Worm (Caenorhabditis elegans): Measurements from ENCODE around the gene ZK507.1.
A peak's percentile ranks its signal among the peaks of the same experiment; 100 is the strongest.

The ZK507.1 gene

DNA sequence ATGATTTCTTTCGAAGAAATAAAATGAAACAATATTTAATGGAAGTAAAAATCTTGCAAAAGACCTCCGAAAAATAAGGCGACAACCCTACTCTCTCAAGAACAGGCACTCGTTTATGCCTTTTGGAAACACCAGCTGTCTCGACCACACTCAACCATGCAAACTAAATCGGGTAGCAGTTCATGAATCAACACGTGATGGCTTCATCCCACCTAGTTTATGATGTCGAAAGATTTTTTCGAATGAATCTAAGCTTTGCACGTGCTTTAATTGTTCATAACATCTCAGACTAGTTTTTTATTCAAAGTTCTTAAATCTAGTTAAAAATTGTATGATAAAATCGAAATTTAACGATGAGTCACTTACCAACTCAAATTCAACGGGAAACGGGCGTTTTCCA, 47.8 kb downstream of the ZK507.1 start:
- TF ChIP-seq klf-2 (GFP tag; conservative IDR thresholded peaks at IDR 0.05), result no peak
- TF ChIP-seq ztf-23 (GFP tag; IDR thresholded peaks at IDR 0.05), result no peak
- TF ChIP-seq flt-1 (GFP tag; IDR thresholded peaks at IDR 0.05), result no peak
- no peak for TF ChIP-seq tab-1 (GFP tag; IDR thresholded peaks at IDR 0.05)
- no peak for TF ChIP-seq cog-1 (tag; optimal IDR thresholded peaks at IDR 0.05)
- TF ChIP-seq T22C8.4 (GFP tag; IDR thresholded peaks at IDR 0.05), result no peak
- no peak for TF ChIP-seq ref-1 (GFP tag; conservative IDR thresholded peaks at IDR 0.05)
- TF ChIP-seq ztf-29 (GFP tag; IDR thresholded peaks at IDR 0.05), result no peak
- no peak for TF ChIP-seq med-1 (GFP tag; optimal IDR thresholded peaks at IDR 0.05; ENCODE audit: insufficient read depth)

DNA sequence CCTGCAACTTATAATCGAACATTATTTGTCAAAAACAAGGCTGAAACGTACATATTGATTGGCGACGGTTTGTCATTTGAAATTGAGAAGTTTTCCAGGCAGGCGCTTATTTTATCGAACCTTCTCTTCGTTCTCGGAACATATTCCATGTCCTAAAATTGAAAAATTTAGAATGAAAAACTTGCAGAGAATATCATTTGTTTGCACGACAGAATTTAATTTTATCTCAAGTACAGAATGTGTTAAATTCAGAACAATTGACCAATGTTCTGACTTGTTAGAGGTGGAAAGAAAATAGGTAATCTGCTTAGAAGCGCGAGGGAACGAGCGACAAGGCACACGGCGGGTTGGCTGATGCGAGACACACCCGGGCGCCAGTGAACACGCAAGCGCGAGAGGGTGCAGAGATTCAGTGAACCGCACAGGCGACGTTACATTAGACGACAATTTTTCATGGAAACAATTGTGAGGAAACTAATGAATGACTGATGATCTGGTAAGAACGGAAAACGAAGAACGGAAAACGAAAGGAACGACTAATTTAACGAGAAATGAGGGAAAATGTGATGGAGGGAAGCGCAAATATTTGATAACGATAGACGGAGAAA, 48.6 kb downstream of the ZK507.1 start:
- TF ChIP-seq ztf-23 (GFP tag; IDR thresholded peaks at IDR 0.05) (no peak), med-1 (GFP tag; optimal IDR thresholded peaks at IDR 0.05; ENCODE audit: insufficient read depth) (no peak), ref-1 (GFP tag; conservative IDR thresholded peaks at IDR 0.05) (no peak), klf-2 (GFP tag; conservative IDR thresholded peaks at IDR 0.05) (peak; percentile 38; the same call in 1 of the 2 replicates), flt-1 (GFP tag; IDR thresholded peaks at IDR 0.05) (no peak; the same call in 1 of the 2 replicates), ztf-29 (GFP tag; IDR thresholded peaks at IDR 0.05) (0 out of 2 replicates have a peak, but pooled peaks have one; percentile 18)

ce11 chrIII:9051714-9052113, 49.4 kb downstream of the ZK507.1 start:
- TF ChIP-seq klf-2 (GFP tag; conservative IDR thresholded peaks at IDR 0.05), result no peak
- no peak for TF ChIP-seq tab-1 (GFP tag; IDR thresholded peaks at IDR 0.05)
- TF ChIP-seq flt-1 (GFP tag; IDR thresholded peaks at IDR 0.05), result no peak
- no peak for TF ChIP-seq ztf-23 (GFP tag; IDR thresholded peaks at IDR 0.05)
- TF ChIP-seq ztf-29 (GFP tag; IDR thresholded peaks at IDR 0.05), result no peak
- no peak for TF ChIP-seq med-1 (GFP tag; optimal IDR thresholded peaks at IDR 0.05; ENCODE audit: insufficient read depth)
- no peak for TF ChIP-seq T22C8.4 (GFP tag; IDR thresholded peaks at IDR 0.05)

DNA sequence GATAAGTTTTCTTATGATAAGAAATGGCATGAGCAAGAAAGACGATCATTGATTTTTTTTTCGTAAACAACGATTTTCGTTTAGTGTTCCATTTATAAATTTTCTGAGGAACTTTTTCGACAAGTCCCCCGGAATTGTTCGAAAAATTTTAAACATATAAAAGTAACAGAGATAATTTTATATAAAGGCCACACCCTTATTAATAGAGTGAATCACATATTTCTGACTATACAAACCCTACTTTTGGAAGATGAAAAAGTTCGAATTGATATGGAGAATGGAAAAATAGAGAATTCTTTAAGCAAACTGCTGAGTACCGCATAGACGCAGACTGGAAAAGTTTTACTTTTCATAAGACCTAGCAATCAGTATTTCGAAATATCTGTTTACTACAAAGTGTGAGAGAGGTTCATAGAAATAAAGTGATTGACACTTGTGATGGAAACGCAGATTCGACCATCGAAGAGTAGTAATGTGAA, 50.0 kb downstream of the ZK507.1 start:
- TF ChIP-seq med-1 (GFP tag; optimal IDR thresholded peaks at IDR 0.05; ENCODE audit: insufficient read depth) (no peak), cog-1 (tag; optimal IDR thresholded peaks at IDR 0.05) (no peak), flt-1 (GFP tag; IDR thresholded peaks at IDR 0.05) (no peak), T22C8.4 (GFP tag; IDR thresholded peaks at IDR 0.05) (no peak), tab-1 (GFP tag; IDR thresholded peaks at IDR 0.05) (no peak), ztf-23 (GFP tag; IDR thresholded peaks at IDR 0.05) (no peak), klf-2 (GFP tag; conservative IDR thresholded peaks at IDR 0.05) (no peak), ztf-29 (GFP tag; IDR thresholded peaks at IDR 0.05) (no peak), ref-1 (GFP tag; conservative IDR thresholded peaks at IDR 0.05) (no peak)

DNA sequence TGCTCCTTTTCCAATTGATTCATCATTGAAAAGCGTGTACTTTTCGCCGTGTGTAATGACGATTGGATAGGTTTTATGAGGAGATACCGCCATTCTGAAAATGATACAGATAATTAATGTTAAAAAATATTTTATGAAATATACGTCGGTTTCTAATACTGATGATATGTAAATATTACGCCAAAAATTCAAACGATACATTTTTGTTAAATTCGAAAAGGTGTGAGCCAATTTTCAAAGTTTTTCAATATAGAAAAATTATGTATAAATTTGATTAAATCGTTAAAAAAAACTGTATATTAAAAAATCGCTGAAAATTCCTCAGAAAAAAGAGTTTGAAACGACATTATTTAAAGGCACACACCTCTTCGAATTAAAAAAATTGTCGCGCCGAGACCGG, 50.5 kb downstream of the ZK507.1 start, which contains the start of gene ikke-1:
Gene ikke-1 (minus strand): TSS at position 101 of the 400 bp plus-strand sequence.
- TF ChIP-seq tab-1 (GFP tag; IDR thresholded peaks at IDR 0.05), result no peak
- TF ChIP-seq ztf-29 (GFP tag; IDR thresholded peaks at IDR 0.05), result no peak
- TF ChIP-seq ref-1 (GFP tag; conservative IDR thresholded peaks at IDR 0.05), result no peak
- TF ChIP-seq T22C8.4 (GFP tag; IDR thresholded peaks at IDR 0.05), result no peak
- TF ChIP-seq ztf-23 (GFP tag; IDR thresholded peaks at IDR 0.05), result no peak
- no peak for TF ChIP-seq cog-1 (tag; optimal IDR thresholded peaks at IDR 0.05)
- TF ChIP-seq med-1 (GFP tag; optimal IDR thresholded peaks at IDR 0.05; ENCODE audit: insufficient read depth), result no peak
- no peak for TF ChIP-seq klf-2 (GFP tag; conservative IDR thresholded peaks at IDR 0.05)
- TF ChIP-seq flt-1 (GFP tag; IDR thresholded peaks at IDR 0.05), result no peak

Measured in whole organism, midembryonic.